Fruit fly (Drosophila melanogaster): Measurements from ENCODE around the gene CG46514.
"Not testable (repeated sequence)": the region's sequence is repeated elsewhere in the genome, so short reads cannot be mapped to it uniquely, and the experiment has no call there.

Gene CG46514

dm6 chrX:22196874-22197273 is at the start of gene CG46514:
Gene CG46514, plus strand, starts transcription at chrX:22197174.
- not testable (repeated sequence) for TF ChIP-seq Abd-B (GFP tag; optimal IDR thresholded peaks at IDR 0.05); Rel (GFP tag; optimal IDR thresholded peaks at IDR 0.05); Rel (tag; optimal IDR thresholded peaks at IDR 0.05); Dfd (GFP tag; optimal IDR thresholded peaks at IDR 0.05)

DNA sequence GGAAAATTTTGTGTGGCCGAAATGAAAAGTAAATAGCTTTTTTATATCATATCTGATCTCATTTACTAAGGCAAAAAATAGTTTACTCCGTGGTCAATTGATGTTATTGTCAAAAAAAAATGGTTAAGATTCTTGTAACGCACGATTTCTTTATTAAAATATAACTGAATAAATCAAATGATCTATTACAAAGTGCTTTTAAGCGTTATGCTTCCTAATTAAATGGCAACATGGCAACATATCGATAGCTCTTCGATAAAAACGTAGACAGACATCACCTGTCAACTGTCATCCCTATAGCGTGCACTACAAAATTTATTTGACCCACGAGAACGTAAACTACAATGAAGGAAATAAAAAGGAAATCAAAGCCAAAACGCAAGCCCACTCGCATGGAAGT is 49.5 kb upstream of the CG46514 start, which contains the start of gene CG46504:
Gene CG46504 (plus strand): TSS at position 301 of the 400 bp plus-strand sequence.
- TF ChIP-seq sv, sage, GATAd (GFP tag; optimal IDR thresholded peaks at IDR 0.05): not testable (repeated sequence)

DNA sequence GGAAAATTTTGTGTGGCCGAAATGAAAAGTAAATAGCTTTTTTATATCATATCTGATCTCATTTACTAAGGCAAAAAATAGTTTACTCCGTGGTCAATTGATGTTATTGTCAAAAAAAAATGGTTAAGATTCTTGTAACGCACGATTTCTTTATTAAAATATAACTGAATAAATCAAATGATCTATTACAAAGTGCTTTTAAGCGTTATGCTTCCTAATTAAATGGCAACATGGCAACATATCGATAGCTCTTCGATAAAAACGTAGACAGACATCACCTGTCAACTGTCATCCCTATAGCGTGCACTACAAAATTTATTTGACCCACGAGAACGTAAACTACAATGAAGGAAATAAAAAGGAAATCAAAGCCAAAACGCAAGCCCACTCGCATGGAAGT is 44.4 kb upstream of the CG46514 start, which contains the start of gene CG46505:
Gene CG46505 (plus strand): TSS at position 301 of the 400 bp plus-strand sequence.
- not testable (repeated sequence) for TF ChIP-seq N, h, ey (GFP tag; optimal IDR thresholded peaks at IDR 0.05)

- not testable (repeated sequence) for TF ChIP-seq Vsx2 (GFP tag; optimal IDR thresholded peaks at IDR 0.05; ENCODE audit: partially characterized antibody); CG9705 (GFP tag; optimal IDR thresholded peaks at IDR 0.05); Mio (GFP tag; optimal IDR thresholded peaks at IDR 0.05)
These were observed 39.4 kb upstream of the CG46514 start, which contains the start of gene CG46506 for dm6 chrX:22157587-22157986. Gene CG46506, plus strand, starts transcription at chrX:22157887.

- not testable (repeated sequence) for TF ChIP-seq foxo, br, tai (GFP tag; optimal IDR thresholded peaks at IDR 0.05)
These were observed 34.4 kb upstream of the CG46514 start, which contains the start of gene CG46507 for dm6 chrX:22162623-22163022. Gene CG46507, plus strand, starts transcription at chrX:22162923.

- TF ChIP-seq brk, OdsH, CG32264 (GFP tag; optimal IDR thresholded peaks at IDR 0.05): not testable (repeated sequence)
These were observed 29.6 kb upstream of the CG46514 start, which contains the start of gene CG46508 for dm6 chrX:22167355-22167754. Gene CG46508, plus strand, starts transcription at chrX:22167655.

DNA sequence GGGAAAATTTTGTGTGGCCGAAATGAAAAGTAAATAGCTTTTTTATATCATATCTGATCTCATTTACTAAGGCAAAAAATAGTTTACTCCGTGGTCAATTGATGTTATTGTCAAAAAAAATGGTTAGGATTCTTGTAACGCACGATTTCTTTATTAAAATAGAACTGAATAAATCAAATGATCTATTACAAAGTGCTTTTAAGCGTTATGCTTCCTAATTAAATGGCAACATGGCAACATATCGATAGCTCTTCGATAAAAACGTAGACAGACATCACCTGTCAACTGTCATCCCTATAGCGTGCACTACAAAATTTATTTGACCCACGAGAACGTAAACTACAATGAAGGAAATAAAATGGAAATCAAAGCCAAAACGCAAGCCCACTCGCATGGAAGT is 24.6 kb upstream of the CG46514 start, which contains the start of gene CG46509:
Gene CG46509 (plus strand): TSS at position 301 of the 400 bp plus-strand sequence.
- TF ChIP-seq br (GFP tag; optimal IDR thresholded peaks at IDR 0.05); CrebA (GFP tag; optimal IDR thresholded peaks at IDR 0.05; ENCODE audit: borderline replicate concordance); foxo (GFP tag; optimal IDR thresholded peaks at IDR 0.05): not testable (repeated sequence)

DNA sequence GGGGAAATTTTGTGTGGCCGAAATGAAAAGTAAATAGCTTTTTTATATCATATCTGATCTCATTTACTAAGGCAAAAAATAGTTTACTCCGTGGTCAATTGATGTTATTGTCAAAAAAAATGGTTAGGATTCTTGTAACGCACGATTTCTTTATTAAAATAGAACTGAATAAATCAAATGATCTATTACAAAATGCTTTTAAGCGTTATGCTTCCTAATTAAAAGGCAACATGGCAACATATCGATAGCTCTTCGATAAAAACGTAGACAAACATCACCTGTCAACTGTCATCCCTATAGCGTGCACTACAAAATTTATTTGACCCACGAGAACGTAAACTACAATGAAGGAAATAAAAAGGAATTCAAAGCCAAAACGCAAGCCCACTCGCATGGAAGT is 19.8 kb upstream of the CG46514 start, which contains the start of gene CG46510:
Gene CG46510 (plus strand): TSS at position 301 of the 400 bp plus-strand sequence.
- TF ChIP-seq GATAd (GFP tag; optimal IDR thresholded peaks at IDR 0.05); CG9705 (GFP tag; optimal IDR thresholded peaks at IDR 0.05); HLH106 (tag; optimal IDR thresholded peaks at IDR 0.05): not testable (repeated sequence)

- TF ChIP-seq Vsx2 (GFP tag; optimal IDR thresholded peaks at IDR 0.05; ENCODE audit: partially characterized antibody); HLH106 (tag; optimal IDR thresholded peaks at IDR 0.05); Sp1 (GFP tag; optimal IDR thresholded peaks at IDR 0.05): not testable (repeated sequence)
These were observed 14.8 kb upstream of the CG46514 start, which contains the start of gene CG46511 for dm6 chrX:22182193-22182592. Gene CG46511, plus strand, starts transcription at chrX:22182493.
